Fruit fly (Drosophila melanogaster) whole organism, embryonic: ENCODE measurements around the gene MED25.

Source experiments
- ATbp ChIP-seq: fragments of 200-800 bp; sonication (Bioruptor generic); optimal IDR thresholded peaks from 2 replicates; lab custom pipeline; 2017; ENCODE audit warnings: missing biosample characterization, mild to moderate bottlenecking, missing genetic modification characterization, missing genetic modification reagents
- Bteb2 ChIP-seq: fragments of 200-800 bp; sonication (Bioruptor generic); optimal IDR thresholded peaks from 2 replicates; lab custom pipeline; 2016; ENCODE audit warnings: missing biosample characterization, missing genetic modification characterization
- CG12391 ChIP-seq: fragments of 200-800 bp; sonication (Bioruptor generic); optimal IDR thresholded peaks from 3 replicates; lab custom pipeline; 2018; ENCODE audit warnings: missing biosample characterization, mild to moderate bottlenecking, missing genetic modification characterization, moderate library complexity
- CG13287 ChIP-seq: fragments of 200-800 bp; sonication (Bioruptor generic); IDR thresholded peaks from 2 replicates; pipeline ENCODE4 v1.3.6; 2022; ENCODE audit warnings: missing biosample characterization, missing genetic modification characterization; ENCODE audit not compliant: partially characterized antibody
- CG13296 ChIP-seq: fragments of 200-800 bp; sonication (Bioruptor generic); optimal IDR thresholded peaks from 3 replicates; lab custom pipeline; 2018; ENCODE audit warnings: missing biosample characterization, mild to moderate bottlenecking, missing genetic modification characterization
- CG13424 ChIP-seq: fragments of 200-800 bp; sonication (Bioruptor generic); optimal IDR thresholded peaks from 2 replicates; lab custom pipeline; 2019; ENCODE audit warnings: missing biosample characterization, mild to moderate bottlenecking, missing genetic modification characterization, moderate library complexity
- CG13624 ChIP-seq: fragments of 200-800 bp; sonication (Bioruptor generic); optimal IDR thresholded peaks from 2 replicates; lab custom pipeline; 2016; ENCODE audit warnings: missing biosample characterization, missing genetic modification characterization
- CG13775 ChIP-seq: fragments of 200-800 bp; sonication (Bioruptor generic); optimal IDR thresholded peaks from 3 replicates; lab custom pipeline; 2017; ENCODE audit warnings: missing biosample characterization, mild to moderate bottlenecking, missing genetic modification characterization
- CG17361 ChIP-seq: fragments of 200-800 bp; sonication (Bioruptor generic); IDR thresholded peaks from 3 replicates; pipeline ENCODE4 v1.3.6; 2022; ENCODE audit warnings: missing biosample characterization, missing genetic modification characterization
- CG2678 ChIP-seq: fragments of 200-800 bp; sonication (Bioruptor generic); optimal IDR thresholded peaks from 3 replicates; lab custom pipeline; 2019; ENCODE audit warnings: missing biosample characterization, mild to moderate bottlenecking, missing genetic modification characterization, moderate library complexity
- CG3065 ChIP-seq: fragments of 200-800 bp; sonication (Bioruptor generic); optimal IDR thresholded peaks from 2 replicates; lab custom pipeline; 2016; ENCODE audit warnings: missing biosample characterization, missing genetic modification characterization
- CG32532 ChIP-seq: fragments of 200-800 bp; sonication (Bioruptor generic); IDR thresholded peaks from 2 replicates; pipeline ENCODE4 v1.3.6; 2022; ENCODE audit warnings: missing biosample characterization, missing genetic modification characterization
- CG34376 ChIP-seq: fragments of 200-800 bp; sonication (Bioruptor generic); optimal IDR thresholded peaks from 2 replicates; lab custom pipeline; 2018; ENCODE audit warnings: missing biosample characterization, mild to moderate bottlenecking, missing genetic modification characterization
- CG3838 ChIP-seq: fragments of 200-800 bp; sonication (Bioruptor generic); optimal IDR thresholded peaks from 3 replicates; lab custom pipeline; 2016; ENCODE audit warnings: missing biosample characterization, missing genetic modification characterization
- CG4282 ChIP-seq: fragments of 200-800 bp; sonication (Bioruptor generic); optimal IDR thresholded peaks from 2 replicates; lab custom pipeline; 2016; ENCODE audit warnings: missing biosample characterization, missing genetic modification characterization
- CG5245 ChIP-seq: fragments of 200-800 bp; sonication (Bioruptor generic); optimal IDR thresholded peaks from 3 replicates; lab custom pipeline; 2016; ENCODE audit warnings: missing biosample characterization, missing genetic modification characterization
- CG7745 ChIP-seq: fragments of 200-800 bp; sonication (Bioruptor generic); optimal IDR thresholded peaks from 2 replicates; lab custom pipeline; 2018; ENCODE audit warnings: missing biosample characterization, mild to moderate bottlenecking, missing genetic modification characterization, moderate library complexity
- CG9437 ChIP-seq: fragments of 200-800 bp; sonication (Bioruptor generic); optimal IDR thresholded peaks from 2 replicates; lab custom pipeline; 2018; ENCODE audit warnings: missing biosample characterization, mild to moderate bottlenecking, missing genetic modification characterization
- CG9797 ChIP-seq: fragments of 200-800 bp; sonication (Bioruptor generic); optimal IDR thresholded peaks from 3 replicates; lab custom pipeline; 2018; ENCODE audit warnings: missing biosample characterization, mild to moderate bottlenecking, missing genetic modification characterization
- CoRest ChIP-seq: fragments of 200-800 bp; sonication (Bioruptor generic); optimal IDR thresholded peaks from 3 replicates; lab custom pipeline; 2018; ENCODE audit warnings: missing biosample characterization, mild to moderate bottlenecking, missing genetic modification characterization, moderate library complexity
- Dfd ChIP-seq, 2 experiments: fragments of >200 bp; optimal IDR thresholded peaks; 2 replicates each; lab custom pipeline; 2017; ENCODE audit warnings: missing biosample characterization in 2 of 2, missing genetic modification characterization in 2 of 2
- Dip2 ChIP-seq: fragments of 200-800 bp; sonication (Bioruptor generic); IDR thresholded peaks from 2 replicates; pipeline ENCODE4 v1.3.6; 2022; ENCODE audit warnings: missing biosample characterization, missing genetic modification characterization
- Dp ChIP-seq: fragments of 200-800 bp; sonication (Bioruptor generic); optimal IDR thresholded peaks from 2 replicates; lab custom pipeline; 2018; ENCODE audit warnings: missing biosample characterization, mild to moderate bottlenecking, missing genetic modification characterization, moderate library complexity
- Drgx ChIP-seq: fragments of 200-800 bp; sonication (Bioruptor generic); IDR thresholded peaks from 2 replicates; pipeline ENCODE4 v1.3.6; 2022; ENCODE audit warnings: missing biosample characterization, missing genetic modification characterization
- Fer1 ChIP-seq: fragments of 200-800 bp; sonication (Bioruptor generic); optimal IDR thresholded peaks from 2 replicates; lab custom pipeline; 2017; ENCODE audit warnings: missing biosample characterization, mild to moderate bottlenecking, missing genetic modification characterization
- HHEX ChIP-seq: fragments of 200-800 bp; sonication (Bioruptor generic); optimal IDR thresholded peaks from 3 replicates; lab custom pipeline; 2017; ENCODE audit warnings: missing biosample characterization, mild to moderate bottlenecking, missing genetic modification characterization, missing genetic modification reagents
- Hand ChIP-seq: fragments of 200-800 bp; sonication (Bioruptor generic); optimal IDR thresholded peaks from 2 replicates; lab custom pipeline; 2017; ENCODE audit warnings: mild to moderate bottlenecking, missing biosample characterization, missing genetic modification reagents, missing genetic modification characterization
- Hsf ChIP-seq: fragments of 200-800 bp; sonication (Bioruptor generic); optimal IDR thresholded peaks from 3 replicates; lab custom pipeline; 2016; ENCODE audit warnings: missing biosample characterization, missing genetic modification characterization
- Lhr ChIP-seq: fragments of 200-800 bp; sonication (Bioruptor generic); optimal IDR thresholded peaks from 3 replicates; lab custom pipeline; 2017; ENCODE audit warnings: mild to moderate bottlenecking, missing biosample characterization, missing genetic modification reagents, missing genetic modification characterization
- PHDP ChIP-seq: fragments of 200-800 bp; sonication (Bioruptor generic); optimal IDR thresholded peaks from 3 replicates; lab custom pipeline; 2018; ENCODE audit warnings: missing biosample characterization, mild to moderate bottlenecking, missing genetic modification characterization, moderate library complexity
- Rx ChIP-seq: fragments of 200-800 bp; sonication (Bioruptor generic); IDR thresholded peaks from 2 replicates; pipeline ENCODE4 v1.3.6; 2022; ENCODE audit warnings: missing biosample characterization, missing genetic modification characterization
- Sry-β ChIP-seq: fragments of 200-800 bp; sonication (Bioruptor generic); optimal IDR thresholded peaks from 2 replicates; lab custom pipeline; 2018; ENCODE audit warnings: missing biosample characterization, mild to moderate bottlenecking, missing genetic modification characterization, moderate library complexity
- ara ChIP-seq: fragments of 200-800 bp; sonication (Bioruptor generic); IDR thresholded peaks from 2 replicates; pipeline ENCODE4 v1.3.6; 2022; ENCODE audit warnings: missing biosample characterization, missing genetic modification characterization
- bigmax ChIP-seq: fragments of 200-800 bp; sonication (Bioruptor generic); optimal IDR thresholded peaks from 2 replicates; lab custom pipeline; 2018; ENCODE audit warnings: missing biosample characterization, mild to moderate bottlenecking, missing genetic modification characterization
- corto ChIP-seq: fragments of 200-800 bp; sonication (Bioruptor generic); optimal IDR thresholded peaks from 2 replicates; lab custom pipeline; 2016; ENCODE audit warnings: missing biosample characterization, mild to moderate bottlenecking, missing genetic modification characterization, moderate library complexity
- danr ChIP-seq: fragments of 200-800 bp; sonication (Bioruptor generic); IDR thresholded peaks from 2 replicates; pipeline ENCODE4 v1.3.6; 2022; ENCODE audit warnings: missing biosample characterization, missing genetic modification characterization
- dmrt99B ChIP-seq: fragments of 200-800 bp; sonication (Bioruptor generic); optimal IDR thresholded peaks from 2 replicates; lab custom pipeline; 2018; ENCODE audit warnings: missing biosample characterization, mild to moderate bottlenecking, missing genetic modification characterization, moderate library complexity
- emc ChIP-seq: fragments of 200-800 bp; sonication (Bioruptor generic); optimal IDR thresholded peaks from 2 replicates; lab custom pipeline; 2016; ENCODE audit warnings: missing biosample characterization, missing genetic modification characterization
- gro ChIP-seq: fragments of 200-800 bp; sonication (Bioruptor generic); optimal IDR thresholded peaks from 2 replicates; lab custom pipeline; 2016; ENCODE audit warnings: missing biosample characterization, missing genetic modification characterization
- ham ChIP-seq: fragments of 200-800 bp; sonication (Bioruptor generic); IDR thresholded peaks from 2 replicates; pipeline ENCODE4 v1.3.6; 2022; ENCODE audit warnings: missing biosample characterization, missing genetic modification characterization
- her ChIP-seq: fragments of 200-800 bp; sonication (Bioruptor generic); optimal IDR thresholded peaks from 2 replicates; lab custom pipeline; 2016; ENCODE audit warnings: missing biosample characterization, missing genetic modification characterization
- kni ChIP-seq: fragments of 200-800 bp; sonication (Bioruptor generic); optimal IDR thresholded peaks from 3 replicates; lab custom pipeline; 2017; ENCODE audit warnings: mild to moderate bottlenecking, missing biosample characterization, missing genetic modification reagents, missing genetic modification characterization
- lbe ChIP-seq: fragments of 200-800 bp; sonication (Bioruptor generic); optimal IDR thresholded peaks from 2 replicates; lab custom pipeline; 2016; ENCODE audit warnings: missing biosample characterization, mild to moderate bottlenecking, missing genetic modification characterization
- lola ChIP-seq, 3 experiments: fragments of >200 bp in 2 of 3; fragments of 200-800 bp in 1 of 3; sonication (Bioruptor generic) in 1 of 3; optimal IDR thresholded peaks; 2 replicates each; lab custom pipeline; 2017 to 2019; ENCODE audit warnings: missing biosample characterization in 3 of 3, missing genetic modification characterization in 3 of 3, mild to moderate bottlenecking in 1 of 3, moderate library complexity in 1 of 3
- pnt ChIP-seq: fragments of 200-800 bp; sonication (Bioruptor generic); optimal IDR thresholded peaks from 3 replicates; lab custom pipeline; 2016; ENCODE audit warnings: missing biosample characterization, missing genetic modification characterization
- sens ChIP-seq: fragments of 200-800 bp; sonication (Bioruptor generic); peaks from one replicate; lab custom pipeline; 2016; ENCODE audit warnings: missing biosample characterization, missing genetic modification characterization
- slbo ChIP-seq: fragments of 200-800 bp; sonication (Bioruptor generic); IDR thresholded peaks from 2 replicates; pipeline ENCODE4 v1.3.6; 2022; ENCODE audit warnings: missing biosample characterization, missing genetic modification characterization
- ttk ChIP-seq: fragments of 200-800 bp; sonication (Bioruptor generic); IDR thresholded peaks from 2 replicates; pipeline ENCODE4 v2.1.2; 2022; ENCODE audit warnings: missing biosample characterization, missing genetic modification characterization
- unpg ChIP-seq: fragments of 200-800 bp; sonication (Bioruptor generic); optimal IDR thresholded peaks from 3 replicates; lab custom pipeline; 2018; ENCODE audit warnings: missing biosample characterization, mild to moderate bottlenecking, missing genetic modification characterization, moderate library complexity
- usp ChIP-seq: fragments of >200 bp; optimal IDR thresholded peaks from 2 replicates; lab custom pipeline; 2017; ENCODE audit warnings: missing biosample characterization, missing genetic modification characterization
- zen ChIP-seq: fragments of 200-800 bp; sonication (Bioruptor generic); optimal IDR thresholded peaks from 3 replicates; lab custom pipeline; 2018; ENCODE audit warnings: missing biosample characterization, mild to moderate bottlenecking, missing genetic modification characterization, moderate library complexity

Gene MED25

DNA sequence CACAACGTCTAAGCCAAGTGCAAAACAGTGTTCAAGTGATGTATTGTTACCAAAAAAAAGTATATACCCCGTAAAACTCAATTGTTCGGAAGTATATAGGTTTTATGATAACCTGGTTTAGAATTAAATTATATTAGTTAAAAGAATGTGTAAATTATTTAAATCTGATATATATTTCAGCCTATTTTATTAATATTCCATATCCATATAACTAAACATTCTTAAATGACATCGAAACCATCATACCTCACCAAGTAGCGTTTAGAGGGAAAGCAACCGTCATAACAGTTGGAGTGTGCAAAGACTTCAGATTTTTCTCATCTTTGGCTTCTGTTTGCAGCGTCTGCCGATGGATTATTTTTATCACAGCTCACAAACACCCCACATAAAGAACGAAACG lies 9.3 kb upstream of the MED25 start (continued):
- no peak for TF ChIP-seq Dfd (GFP tag; optimal IDR thresholded peaks at IDR 0.05; lab: Kevin White, UChicago)
- TF ChIP-seq unpg (GFP tag; lab: Kevin White, UChicago), result peak; percentile 90
- TF ChIP-seq dmrt99B (tag; lab: Kevin White, UChicago), result peak; percentile 90
- peak; percentile 62 for TF ChIP-seq CG7745
- TF ChIP-seq emc (GFP tag; lab: Kevin White, UChicago), result no peak
- TF ChIP-seq HHEX, result peak; percentile 64
- TF ChIP-seq CoRest (tag; lab: Kevin White, UChicago), result peak; percentile 89
- TF ChIP-seq CG13424 (tag; lab: Kevin White, UChicago), result peak; percentile 86
- TF ChIP-seq CG32532 (GFP tag; lab: Robert Waterston, UW), result peak; percentile 85
- peak; percentile 86 for TF ChIP-seq ara
- TF ChIP-seq Drgx (GFP tag; lab: Robert Waterston, UW), result peak; percentile 88
- TF ChIP-seq lbe (GFP tag; lab: Kevin White, UChicago), result peak; percentile 23
- TF ChIP-seq ham, result no peak
- peak; percentile 83 for TF ChIP-seq ttk
- TF ChIP-seq ATbp, result peak; percentile 71
- TF ChIP-seq CG3838 (GFP tag; lab: Kevin White, UChicago), result no peak
- TF ChIP-seq Hsf (GFP tag; lab: Kevin White, UChicago), result peak; percentile 49
- TF ChIP-seq CG2678, result peak; percentile 88
- TF ChIP-seq sens (GFP tag; lab: Kevin White, UChicago), result peak; percentile 79
- peak; percentile 39 for TF ChIP-seq Bteb2 (GFP tag; lab: Kevin White, UChicago)
- no peak for TF ChIP-seq Sry-β (GFP tag; lab: Kevin White, UChicago)
- TF ChIP-seq Lhr, result peak; percentile 44
- no peak for TF ChIP-seq her (GFP tag; lab: Kevin White, UChicago)
- no peak for TF ChIP-seq kni (GFP tag; lab: Kevin White, UChicago)
- TF ChIP-seq Hand (GFP tag; lab: Kevin White, UChicago), result peak; percentile 67
- TF ChIP-seq CG9797 (GFP tag; lab: Kevin White, UChicago), result no peak
- peak; percentile 85 for TF ChIP-seq Fer1 (GFP tag; lab: Kevin White, UChicago)
- TF ChIP-seq CG13624 (GFP tag; lab: Kevin White, UChicago), result no peak
- TF ChIP-seq zen (tag; lab: Kevin White, UChicago), result peak; percentile 91
- no peak for TF ChIP-seq pnt (GFP tag; lab: Kevin White, UChicago)
- peak; percentile 90 for TF ChIP-seq PHDP (tag; lab: Kevin White, UChicago)
- no peak for TF ChIP-seq danr (GFP tag; lab: Robert Waterston, UW)
- no peak for TF ChIP-seq gro
- TF ChIP-seq CG5245 (GFP tag; lab: Kevin White, UChicago), result peak; percentile 67
- TF ChIP-seq slbo (GFP tag; lab: Robert Waterston, UW), result peak; percentile 90
- peak; percentile 1 for TF ChIP-seq corto (GFP tag; lab: Kevin White, UChicago)
- TF ChIP-seq CG9437 (GFP tag; lab: Kevin White, UChicago), result peak; percentile 58
- TF ChIP-seq CG13775 (GFP tag; lab: Kevin White, UChicago), result peak; percentile 65
- TF ChIP-seq CG12391 (tag; lab: Kevin White, UChicago), result peak; percentile 89
- no peak for TF ChIP-seq CG4282 (GFP tag; lab: Kevin White, UChicago)
- peak; percentile 70 for TF ChIP-seq CG13296 (GFP tag; lab: Kevin White, UChicago)
- no peak for TF ChIP-seq CG13287 (GFP tag; lab: Robert Waterston, UW)
- no peak for TF ChIP-seq CG34376 (GFP tag; lab: Kevin White, UChicago)
- TF ChIP-seq lola (GFP tag; optimal IDR thresholded peaks at IDR 0.05; lab: Kevin White, UChicago), result peak in 1 of 3 experiments; percentile 84
- TF ChIP-seq Rx (GFP tag; lab: Robert Waterston, UW), result no peak
- TF ChIP-seq Dp (GFP tag; lab: Kevin White, UChicago), result no peak
- TF ChIP-seq Dip2 (GFP tag; lab: Robert Waterston, UW), result no peak
- TF ChIP-seq bigmax (GFP tag; lab: Kevin White, UChicago), result no peak
- TF ChIP-seq CG3065 (GFP tag; lab: Kevin White, UChicago), result no peak
- TF ChIP-seq CG17361 (GFP tag; lab: Robert Waterston, UW), result peak; percentile 82
- no peak for TF ChIP-seq usp (GFP tag; lab: Kevin White, UChicago)
